Fruit fly (Drosophila melanogaster) whole organism, embryonic: ENCODE results near the gene CG13891.

Experiments used
- Abd-B ChIP-seq: fragments of 200-800 bp; sonication (Bioruptor generic); optimal IDR thresholded peaks from 2 replicates; lab custom pipeline; 2018; ENCODE audit warnings: missing biosample characterization, mild to moderate bottlenecking, missing genetic modification characterization, moderate library complexity
- CG1024 ChIP-seq: fragments of 200-800 bp; sonication (Bioruptor generic); IDR thresholded peaks from 2 replicates; pipeline ENCODE4 v1.3.6; 2022; ENCODE audit warnings: missing biosample characterization, missing genetic modification characterization
- CG10321 ChIP-seq: fragments of 200-800 bp; sonication (Bioruptor generic); IDR thresholded peaks from 2 replicates; pipeline ENCODE4 v1.3.6; 2022; ENCODE audit warnings: missing biosample characterization, missing genetic modification characterization
- CG11456 ChIP-seq: fragments of 200-800 bp; sonication (Bioruptor generic); IDR thresholded peaks from 3 replicates; pipeline ENCODE4 v1.3.6; 2022; ENCODE audit warnings: missing biosample characterization, missing genetic modification characterization
- CG11696 ChIP-seq: fragments of 200-800 bp; sonication (Bioruptor generic); IDR thresholded peaks from 2 replicates; pipeline ENCODE4 v1.3.6; 2022; ENCODE audit warnings: missing biosample characterization, missing genetic modification characterization
- CG12299 ChIP-seq: fragments of 200-800 bp; sonication (Bioruptor generic); optimal IDR thresholded peaks from 2 replicates; lab custom pipeline; 2018; ENCODE audit warnings: missing biosample characterization, mild to moderate bottlenecking, missing genetic modification characterization
- CG12659 ChIP-seq: fragments of 200-800 bp; sonication (Bioruptor generic); optimal IDR thresholded peaks from 3 replicates; lab custom pipeline; 2017; ENCODE audit warnings: mild to moderate bottlenecking, missing biosample characterization, missing genetic modification reagents, missing genetic modification characterization
- CG13296 ChIP-seq: fragments of 200-800 bp; sonication (Bioruptor generic); optimal IDR thresholded peaks from 3 replicates; lab custom pipeline; 2018; ENCODE audit warnings: missing biosample characterization, mild to moderate bottlenecking, missing genetic modification characterization
- CG17328 ChIP-seq: fragments of 200-800 bp; sonication (Bioruptor generic); IDR thresholded peaks from 2 replicates; pipeline ENCODE4 v1.3.6; 2022; ENCODE audit warnings: missing biosample characterization, missing genetic modification characterization
- CG18011 ChIP-seq: fragments of 200-800 bp; sonication (Bioruptor generic); optimal IDR thresholded peaks from 2 replicates; lab custom pipeline; 2017; ENCODE audit warnings: missing biosample characterization, missing genetic modification characterization, mild to moderate bottlenecking, moderate library complexity, missing genotype
- CG1832 ChIP-seq: fragments of 200-800 bp; sonication (Bioruptor generic); optimal IDR thresholded peaks from 2 replicates; lab custom pipeline; 2017; ENCODE audit warnings: missing biosample characterization, mild to moderate bottlenecking, missing genetic modification characterization, inconsistent platforms
- CG31365 ChIP-seq: fragments of 200-800 bp; sonication (Bioruptor generic); optimal IDR thresholded peaks from 2 replicates; lab custom pipeline; 2018; ENCODE audit warnings: missing biosample characterization, mild to moderate bottlenecking, missing genetic modification characterization
- CG32767 ChIP-seq: fragments of 200-800 bp; sonication (Bioruptor generic); IDR thresholded peaks from 2 replicates; pipeline ENCODE4 v1.3.6; 2022; ENCODE audit warnings: missing biosample characterization, missing genetic modification characterization
- CG7372 ChIP-seq: fragments of 200-800 bp; sonication (Bioruptor generic); IDR thresholded peaks from 2 replicates; pipeline ENCODE4 v1.3.6; 2022; ENCODE audit warnings: missing biosample characterization, missing genetic modification characterization
- CG8290 ChIP-seq, 3 experiments: fragments of 200-800 bp; sonication (Bioruptor generic); optimal IDR thresholded peaks; 2 replicates each; lab custom pipeline; 2016 to 2019; ENCODE audit warnings: missing biosample characterization in 3 of 3, missing genetic modification characterization in 3 of 3, mild to moderate bottlenecking in 2 of 3, moderate library complexity in 1 of 3
- CG8478 ChIP-seq: fragments of >200 bp; optimal IDR thresholded peaks from 2 replicates; lab custom pipeline; 2018
- CoRest ChIP-seq: fragments of 200-800 bp; sonication (Bioruptor generic); optimal IDR thresholded peaks from 3 replicates; lab custom pipeline; 2018; ENCODE audit warnings: missing biosample characterization, mild to moderate bottlenecking, missing genetic modification characterization, moderate library complexity
- Deaf1 ChIP-seq: fragments of 200-800 bp; optimal IDR thresholded peaks from 3 replicates; lab custom pipeline; 2019; ENCODE audit warnings: missing biosample characterization, mild to moderate bottlenecking, missing genetic modification characterization, moderate library complexity
- Dip3 ChIP-seq: fragments of 200-800 bp; sonication (Bioruptor generic); optimal IDR thresholded peaks from 3 replicates; lab custom pipeline; 2016; ENCODE audit warnings: missing biosample characterization, missing genetic modification characterization
- Dll ChIP-seq: fragments of 200-800 bp; sonication (Bioruptor generic); IDR thresholded peaks from 4 replicates; pipeline ENCODE4 v1.3.6; 2022; ENCODE audit warnings: missing biosample characterization, missing genetic modification characterization; ENCODE audit not compliant: partially characterized antibody
- HLH4C ChIP-seq: fragments of 200-800 bp; sonication (Bioruptor generic); IDR thresholded peaks from 3 replicates; pipeline ENCODE4 v1.3.6; 2022; ENCODE audit warnings: missing biosample characterization, missing genetic modification characterization; ENCODE audit not compliant: partially characterized antibody
- HmgZ ChIP-seq: fragments of 200-800 bp; sonication (Bioruptor generic); optimal IDR thresholded peaks from 2 replicates; lab custom pipeline; 2018; ENCODE audit warnings: missing biosample characterization, mild to moderate bottlenecking, missing genetic modification characterization
- Jarid2 ChIP-seq: fragments of 200-800 bp; sonication (Bioruptor generic); optimal IDR thresholded peaks from 3 replicates; lab custom pipeline; 2017; ENCODE audit warnings: mild to moderate bottlenecking, missing biosample characterization, missing genetic modification reagents, missing genetic modification characterization
- NC2β ChIP-seq: fragments of 200-800 bp; sonication (Bioruptor generic); optimal IDR thresholded peaks from 2 replicates; lab custom pipeline; 2016; ENCODE audit warnings: missing biosample characterization, missing genetic modification characterization
- Nf-YA ChIP-seq: fragments of 200-800 bp; sonication (Bioruptor generic); IDR thresholded peaks from 2 replicates; pipeline ENCODE4 v1.3.6; 2022; ENCODE audit warnings: missing biosample characterization, missing genetic modification characterization
- Nf-YB ChIP-seq: fragments of 200-800 bp; sonication (Bioruptor generic); optimal IDR thresholded peaks from 3 replicates; lab custom pipeline; 2019; ENCODE audit warnings: missing biosample characterization, mild to moderate bottlenecking, missing genetic modification characterization, moderate library complexity
- Nf-YC ChIP-seq: fragments of 200-800 bp; optimal IDR thresholded peaks from 3 replicates; lab custom pipeline; 2019; ENCODE audit warnings: missing biosample characterization, mild to moderate bottlenecking, missing genetic modification characterization, moderate library complexity
- Oli ChIP-seq: fragments of 200-800 bp; sonication (Bioruptor generic); optimal IDR thresholded peaks from 2 replicates; lab custom pipeline; 2018; ENCODE audit warnings: missing biosample characterization, mild to moderate bottlenecking, missing genetic modification characterization, moderate library complexity
- Tbp ChIP-seq: fragments of >200 bp; optimal IDR thresholded peaks from 2 replicates; lab custom pipeline; 2018; ENCODE audit warnings: missing biosample characterization, missing genetic modification characterization
- Vsx1 ChIP-seq: fragments of 200-800 bp; sonication (Bioruptor generic); optimal IDR thresholded peaks from 2 replicates; lab custom pipeline; 2017; ENCODE audit warnings: missing biosample characterization, mild to moderate bottlenecking, missing genetic modification characterization, missing genetic modification reagents
- btn ChIP-seq: fragments of 200-800 bp; sonication (Bioruptor generic); optimal IDR thresholded peaks from 2 replicates; lab custom pipeline; 2016; ENCODE audit warnings: missing biosample characterization, missing genetic modification characterization
- cg ChIP-seq: fragments of 200-800 bp; sonication (Bioruptor generic); optimal IDR thresholded peaks from 3 replicates; lab custom pipeline; 2019; ENCODE audit warnings: missing biosample characterization, mild to moderate bottlenecking, missing genetic modification characterization, moderate library complexity
- chinmo ChIP-seq: fragments of 200-800 bp; sonication (Bioruptor generic); IDR thresholded peaks from 4 replicates; pipeline ENCODE4 v1.3.6; 2022; ENCODE audit warnings: missing biosample characterization, missing genetic modification characterization; ENCODE audit not compliant: partially characterized antibody
- ci ChIP-seq: fragments of 200-800 bp; sonication (Bioruptor generic); IDR thresholded peaks from 3 replicates; pipeline ENCODE4 v1.3.6; 2022; ENCODE audit warnings: missing biosample characterization, missing genetic modification characterization
- crol ChIP-seq: fragments of 200-800 bp; sonication (Bioruptor generic); IDR thresholded peaks from 2 replicates; pipeline ENCODE4 v1.3.6; 2022; ENCODE audit warnings: missing biosample characterization, missing genetic modification characterization
- dmrt99B ChIP-seq: fragments of 200-800 bp; sonication (Bioruptor generic); optimal IDR thresholded peaks from 2 replicates; lab custom pipeline; 2018; ENCODE audit warnings: missing biosample characterization, mild to moderate bottlenecking, missing genetic modification characterization, moderate library complexity
- ems ChIP-seq: fragments of 200-800 bp; sonication (Bioruptor generic); optimal IDR thresholded peaks from 3 replicates; lab custom pipeline; 2016; ENCODE audit warnings: missing biosample characterization, missing genetic modification characterization
- eve ChIP-seq, 2 experiments: fragments of >200 bp; optimal IDR thresholded peaks; 2 replicates each; lab custom pipeline; 2017; ENCODE audit warnings: missing biosample characterization in 2 of 2, missing genetic modification characterization in 2 of 2
- fru ChIP-seq: fragments of >200 bp; optimal IDR thresholded peaks from 2 replicates; lab custom pipeline; 2017
- jing ChIP-seq: fragments of 200-800 bp; sonication (Bioruptor generic); optimal IDR thresholded peaks from 2 replicates; lab custom pipeline; 2018; ENCODE audit warnings: missing biosample characterization, mild to moderate bottlenecking, missing genetic modification characterization
- knrl ChIP-seq: fragments of 200-800 bp; sonication (Bioruptor generic); IDR thresholded peaks from 3 replicates; pipeline ENCODE4 v1.3.6; 2022; ENCODE audit warnings: missing biosample characterization, missing genetic modification characterization; ENCODE audit not compliant: partially characterized antibody
- mirr ChIP-seq: fragments of 200-800 bp; sonication (Bioruptor generic); optimal IDR thresholded peaks from 3 replicates; lab custom pipeline; 2018; ENCODE audit warnings: missing biosample characterization, mild to moderate bottlenecking, missing genetic modification characterization
- nmo ChIP-seq: fragments of 200-800 bp; sonication (Bioruptor generic); optimal IDR thresholded peaks from 2 replicates; lab custom pipeline; 2018; ENCODE audit warnings: missing biosample characterization, mild to moderate bottlenecking, missing genetic modification characterization, moderate library complexity
- oc ChIP-seq: fragments of 200-800 bp; sonication (Bioruptor generic); optimal IDR thresholded peaks from 2 replicates; lab custom pipeline; 2018; ENCODE audit warnings: missing biosample characterization, mild to moderate bottlenecking, missing genetic modification characterization, moderate library complexity
- pfk ChIP-seq: fragments of 200-800 bp; sonication (Bioruptor generic); optimal IDR thresholded peaks from 2 replicates; lab custom pipeline; 2018; ENCODE audit warnings: missing biosample characterization, mild to moderate bottlenecking, missing genetic modification characterization, moderate library complexity
- pita ChIP-seq: fragments of 200-800 bp; sonication (Bioruptor generic); optimal IDR thresholded peaks from 2 replicates; lab custom pipeline; 2017; ENCODE audit warnings: missing biosample characterization, mild to moderate bottlenecking, missing genetic modification characterization
- sd ChIP-seq: fragments of 200-800 bp; sonication (Bioruptor generic); optimal IDR thresholded peaks from 3 replicates; lab custom pipeline; 2018; ENCODE audit warnings: missing biosample characterization, mild to moderate bottlenecking, missing genetic modification characterization, moderate library complexity
- sens ChIP-seq: fragments of 200-800 bp; sonication (Bioruptor generic); peaks from one replicate; lab custom pipeline; 2016; ENCODE audit warnings: missing biosample characterization, missing genetic modification characterization
- sima ChIP-seq: fragments of 200-800 bp; sonication (Bioruptor generic); optimal IDR thresholded peaks from 2 replicates; lab custom pipeline; 2016; ENCODE audit warnings: missing biosample characterization, missing genetic modification characterization
- usp ChIP-seq: fragments of >200 bp; optimal IDR thresholded peaks from 2 replicates; lab custom pipeline; 2017; ENCODE audit warnings: missing biosample characterization, missing genetic modification characterization

The CG13891 gene

DNA sequence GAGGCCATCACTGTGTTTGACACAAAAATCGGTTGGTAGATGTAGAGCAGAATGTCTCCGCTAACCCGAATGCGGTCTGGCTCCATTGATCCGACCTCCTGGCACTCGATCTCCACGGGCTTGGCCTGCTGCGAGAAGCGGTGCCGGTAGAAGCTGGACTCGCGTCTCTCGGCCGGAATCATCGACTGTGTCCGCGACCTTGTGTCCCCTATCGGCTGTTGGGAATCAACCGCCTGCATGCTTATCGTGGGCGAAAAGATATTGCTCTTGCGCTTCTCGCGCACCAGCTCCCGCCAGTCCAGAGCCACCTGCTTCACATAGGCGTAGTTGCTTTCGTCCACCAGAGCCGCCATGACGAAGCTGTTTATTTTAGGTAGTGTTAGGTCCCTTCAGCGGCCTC lies 352 bp downstream of the CG13891 start:
- TF ChIP-seq CG1024 (GFP tag; lab: Robert Waterston, UW) (no peak), oc (no peak), CG17328 (GFP tag; lab: Robert Waterston, UW) (no peak), nmo (GFP tag; lab: Kevin White, UChicago) (no peak), CG13296 (GFP tag; lab: Kevin White, UChicago) (no peak), knrl (GFP tag; lab: Robert Waterston, UW) (0 out of 3 replicates have a peak, but pooled peaks have one; percentile 18), CG8478 (lab: Kevin White, UChicago) (peak; percentile 52), dmrt99B (tag; lab: Kevin White, UChicago) (no peak), pfk (no peak), CG11696 (GFP tag; lab: Robert Waterston, UW) (no peak), sens (peak; percentile 69), CG8290 (GFP tag; optimal IDR thresholded peaks at IDR 0.05; lab: Kevin White, UChicago) (no peak), CG8290 (tag; optimal IDR thresholded peaks at IDR 0.05; lab: Kevin White, UChicago) (no peak), CG18011 (GFP tag; lab: Kevin White, UChicago) (no peak), Dll (GFP tag; lab: Robert Waterston, UW) (no peak), fru (lab: Kevin White, UChicago) (no peak), mirr (GFP tag; lab: Kevin White, UChicago) (no peak)

- no peak for TF ChIP-seq Vsx1 (GFP tag; lab: Kevin White, UChicago)
- peak; percentile 84 for TF ChIP-seq Jarid2 (GFP tag; lab: Kevin White, UChicago)
- TF ChIP-seq usp (GFP tag; lab: Kevin White, UChicago): no peak
- TF ChIP-seq CG8478 (lab: Kevin White, UChicago): peak; percentile 83
- TF ChIP-seq CG1832 (GFP tag; lab: Kevin White, UChicago): peak; percentile 91
- peak; percentile 25 for TF ChIP-seq pita (GFP tag; lab: Kevin White, UChicago)
- peak; percentile 97 for TF ChIP-seq CG10321 (GFP tag; lab: Robert Waterston, UW)
- TF ChIP-seq Dip3: no peak
- no peak for TF ChIP-seq sima (GFP tag; lab: Kevin White, UChicago)
- peak; percentile 73 for TF ChIP-seq Abd-B
- TF ChIP-seq crol (GFP tag; lab: Robert Waterston, UW): peak; percentile 48; the same call in 1 of the 2 replicates
- TF ChIP-seq HmgZ (tag; lab: Kevin White, UChicago): peak; percentile 17
- no peak for TF ChIP-seq CG12659
- TF ChIP-seq NC2β (GFP tag; lab: Kevin White, UChicago): no peak
- 0 out of 4 replicates have a peak, but pooled peaks have one; percentile 28 for TF ChIP-seq chinmo
- no peak for TF ChIP-seq Oli
- TF ChIP-seq CG11456 (GFP tag; lab: Robert Waterston, UW): no peak
- TF ChIP-seq CoRest (tag; lab: Kevin White, UChicago): peak; percentile 50
- TF ChIP-seq sd: peak; percentile 22
- TF ChIP-seq CG31365 (tag; lab: Kevin White, UChicago): no peak
- no peak for TF ChIP-seq ci (GFP tag; lab: Robert Waterston, UW)
- peak; percentile 60 for TF ChIP-seq jing (GFP tag; lab: Kevin White, UChicago)
- TF ChIP-seq CG12299 (tag; lab: Kevin White, UChicago): no peak
- TF ChIP-seq HLH4C: no peak
- no peak for TF ChIP-seq Tbp
- no peak for TF ChIP-seq ems
- TF ChIP-seq CG7372 (GFP tag; lab: Robert Waterston, UW): no peak
- TF ChIP-seq eve (GFP tag; optimal IDR thresholded peaks at IDR 0.05; lab: Kevin White, UChicago): peak in 1 of 2 experiments; percentile 5
- peak; percentile 60 for TF ChIP-seq cg
- TF ChIP-seq CG32767 (GFP tag; lab: Robert Waterston, UW): peak; percentile 59
- peak; percentile 78 for TF ChIP-seq Nf-YA (GFP tag; lab: Robert Waterston, UW)
- no peak for TF ChIP-seq btn (GFP tag; lab: Kevin White, UChicago)
- peak; percentile 99 for TF ChIP-seq Nf-YB (GFP tag; lab: Kevin White, UChicago)
- TF ChIP-seq Deaf1: peak; percentile 31
- TF ChIP-seq Nf-YC (tag; lab: Kevin White, UChicago): peak; percentile 100
Measured at dm6 chr3L:432565-432964, 1.1 kb downstream of the CG13891 start.
